Worm (Caenorhabditis elegans): ENCODE measurements around the gene K05F1.1.

ce11 chrII:5797348-5797977 lies 3.7 kb upstream of the K05F1.1 start, which contains the start of the genes msp-63 and msp-142:
- TF ChIP-seq dao-5 (tag; optimal IDR thresholded peaks at IDR 0.05) = no peak
- TF ChIP-seq him-1 (tag; optimal IDR thresholded peaks at IDR 0.05) = no peak
- TF ChIP-seq W03F9.2 (tag; optimal IDR thresholded peaks at IDR 0.05) = no peak
